Fruit fly (Drosophila melanogaster) whole organism, pupa: ENCODE data around the gene CG4849.
A peak's percentile ranks its signal among the peaks of the same experiment; 100 is the strongest.

Experiments
- CG10348 ChIP-seq: fragments of 200-800 bp; sonication (Bioruptor generic); IDR thresholded peaks from 2 replicates; pipeline ENCODE4 v1.3.6; 2022; ENCODE audit warnings: missing biosample characterization, missing genetic modification characterization
- CG12605 ChIP-seq: fragments of 200-800 bp; sonication (Bioruptor generic); IDR thresholded peaks from 2 replicates; pipeline ENCODE4 v1.3.6; 2022; ENCODE audit warnings: missing biosample characterization, missing genetic modification characterization
- CG13204 ChIP-seq: fragments of 200-800 bp; sonication (Bioruptor generic); optimal IDR thresholded peaks from 2 replicates; lab custom pipeline; 2018; ENCODE audit warnings: missing biosample characterization, mild to moderate bottlenecking, missing genetic modification characterization, moderate library complexity
- CG14655 ChIP-seq: fragments of 200-800 bp; sonication (Bioruptor generic); optimal IDR thresholded peaks from 3 replicates; lab custom pipeline; 2017; ENCODE audit warnings: mild to moderate bottlenecking, missing biosample characterization, missing genetic modification reagents, missing genetic modification characterization
- CG15710 ChIP-seq: fragments of 200-800 bp; sonication (Bioruptor generic); optimal IDR thresholded peaks from 2 replicates; lab custom pipeline; 2018; ENCODE audit warnings: missing biosample characterization, mild to moderate bottlenecking, missing genetic modification characterization, moderate library complexity
- CG17806 ChIP-seq: fragments of 200-800 bp; sonication (Bioruptor generic); optimal IDR thresholded peaks from 2 replicates; lab custom pipeline; 2018; ENCODE audit warnings: missing biosample characterization, mild to moderate bottlenecking, missing genetic modification characterization, moderate library complexity
- CG32121 ChIP-seq: fragments of 200-800 bp; sonication (Bioruptor generic); IDR thresholded peaks from 2 replicates; pipeline ENCODE4 v1.3.6; 2022; ENCODE audit warnings: missing biosample characterization, missing genetic modification characterization
- CG34367 ChIP-seq: fragments of 200-800 bp; sonication (Bioruptor generic); optimal IDR thresholded peaks from 2 replicates; lab custom pipeline; 2018; ENCODE audit warnings: missing biosample characterization, mild to moderate bottlenecking, missing genetic modification characterization
- CG4496 ChIP-seq: fragments of 200-800 bp; sonication (Bioruptor generic); IDR thresholded peaks from 3 replicates; pipeline ENCODE4 v1.3.6; 2022; ENCODE audit warnings: missing biosample characterization, missing genetic modification characterization
- CG8159 ChIP-seq: fragments of 200-800 bp; sonication (Bioruptor generic); optimal IDR thresholded peaks from 3 replicates; lab custom pipeline; 2018; ENCODE audit warnings: missing biosample characterization, mild to moderate bottlenecking, missing genetic modification characterization, moderate library complexity
- CG8301 ChIP-seq: fragments of 200-800 bp; sonication (Bioruptor generic); optimal IDR thresholded peaks from 2 replicates; lab custom pipeline; 2018; ENCODE audit warnings: missing biosample characterization, mild to moderate bottlenecking, missing genetic modification characterization
- CG9948 ChIP-seq: fragments of 200-800 bp; sonication (Bioruptor generic); optimal IDR thresholded peaks from 2 replicates; lab custom pipeline; 2018; ENCODE audit warnings: missing biosample characterization, mild to moderate bottlenecking, missing genetic modification characterization, moderate library complexity
- D1 ChIP-seq: fragments of 200-800 bp; sonication (Bioruptor generic); optimal IDR thresholded peaks from 2 replicates; lab custom pipeline; 2018; ENCODE audit warnings: missing biosample characterization, mild to moderate bottlenecking, missing genetic modification characterization, moderate library complexity
- EcR ChIP-seq: fragments of 200-800 bp; sonication (Bioruptor generic); optimal IDR thresholded peaks from 3 replicates; lab custom pipeline; 2019; ENCODE audit warnings: missing biosample characterization, missing genetic modification characterization, mild to moderate bottlenecking, moderate library complexity, missing genetic modification reagents
- Ets98B ChIP-seq: fragments of 200-800 bp; sonication (Bioruptor generic); IDR thresholded peaks from 2 replicates; pipeline ENCODE4 v1.3.6; 2022; ENCODE audit warnings: missing biosample characterization, missing genetic modification characterization
- Pif1A ChIP-seq: fragments of 200-800 bp; sonication (Bioruptor generic); optimal IDR thresholded peaks from 3 replicates; lab custom pipeline; 2016; ENCODE audit warnings: missing biosample characterization, missing genetic modification characterization
- Pif1B ChIP-seq: fragments of 200-800 bp; sonication (Bioruptor generic); optimal IDR thresholded peaks from 3 replicates; lab custom pipeline; 2016; ENCODE audit warnings: missing biosample characterization, missing genetic modification characterization
- Snoo ChIP-seq: fragments of 200-800 bp; sonication (Bioruptor generic); optimal IDR thresholded peaks from 3 replicates; lab custom pipeline; 2017; ENCODE audit warnings: missing biosample characterization, mild to moderate bottlenecking, missing genetic modification characterization, inconsistent platforms
- fd96Ca ChIP-seq: fragments of 200-800 bp; sonication (Bioruptor generic); IDR thresholded peaks from 3 replicates; pipeline ENCODE4 v1.3.6; 2022; ENCODE audit warnings: missing biosample characterization, missing genetic modification characterization
- gl ChIP-seq: fragments of 200-800 bp; sonication (Bioruptor generic); optimal IDR thresholded peaks from 2 replicates; lab custom pipeline; 2018; ENCODE audit warnings: missing biosample characterization, mild to moderate bottlenecking, missing genetic modification characterization
- rn ChIP-seq: fragments of 200-800 bp; sonication (Bioruptor generic); IDR thresholded peaks from 2 replicates; pipeline ENCODE4 v1.3.6; 2022; ENCODE audit warnings: missing biosample characterization, missing genetic modification characterization

Gene CG4849

DNA sequence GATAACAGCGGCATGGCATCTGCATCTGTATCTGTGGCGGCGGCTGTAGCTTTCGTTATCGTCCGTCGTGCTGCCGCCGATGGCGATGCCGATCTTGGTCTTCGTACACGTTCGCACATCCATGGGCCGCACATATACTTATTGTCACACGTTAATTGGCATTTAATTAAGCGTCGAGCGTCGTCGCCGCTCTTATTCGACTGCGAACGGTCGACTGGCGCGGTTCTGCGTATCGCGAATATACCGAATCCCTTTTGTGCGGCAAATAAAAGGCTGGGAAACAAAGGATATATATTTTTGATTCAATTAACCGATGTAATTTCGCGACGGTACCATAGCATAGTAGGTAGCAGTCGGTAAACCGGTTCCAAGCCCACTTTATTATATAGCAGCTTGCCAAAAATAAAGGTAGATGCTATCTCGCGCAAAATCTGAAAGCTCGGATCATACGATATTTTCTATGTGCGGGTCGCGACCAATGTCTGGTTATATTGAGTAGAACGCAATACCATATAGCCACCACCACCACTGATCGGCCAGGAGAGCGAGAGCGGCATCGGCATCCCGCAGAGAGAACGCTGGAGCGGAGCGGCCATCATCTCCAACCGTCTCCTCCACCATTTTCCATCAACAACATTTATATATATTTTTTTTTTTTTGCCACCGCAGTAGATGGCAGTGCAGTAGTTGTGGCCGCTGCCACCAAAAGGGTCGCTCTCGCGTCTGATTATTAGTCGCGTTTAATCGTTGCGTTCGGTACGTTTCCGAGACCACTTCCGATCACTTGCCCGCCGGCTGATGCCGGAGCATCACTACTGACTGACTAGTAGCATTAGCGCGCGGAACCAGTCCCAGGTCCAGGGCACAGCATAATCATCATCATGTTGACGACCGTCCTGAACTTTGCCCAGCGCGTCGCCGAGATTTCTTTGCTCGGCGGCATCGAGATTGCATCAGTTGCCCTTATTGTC, 37.9 kb upstream of the CG4849 start, which contains the start of gene mino:
TSS of gene mino (plus strand) at position 192 of the 971 bp plus-strand sequence.
- no peak for TF ChIP-seq CG15710 (tag; lab: Kevin White, UChicago)
- no peak for TF ChIP-seq rn
- no peak for TF ChIP-seq CG34367
- TF ChIP-seq CG10348 (GFP tag; lab: Robert Waterston, UW): no peak
- no peak for TF ChIP-seq fd96Ca (GFP tag; lab: Robert Waterston, UW)
- peak; percentile 27 for TF ChIP-seq Pif1A (GFP tag; lab: Kevin White, UChicago)
- no peak for TF ChIP-seq EcR (GFP tag; lab: Kevin White, UChicago)
- TF ChIP-seq CG4496 (GFP tag; lab: Robert Waterston, UW): no peak
- TF ChIP-seq Pif1B (GFP tag; lab: Kevin White, UChicago): peak; percentile 23
- TF ChIP-seq gl: peak; percentile 79
- peak; percentile 45; the same call in 1 of the 2 replicates for TF ChIP-seq CG32121 (GFP tag; lab: Robert Waterston, UW)
- TF ChIP-seq Ets98B: peak; percentile 25; the same call in 1 of the 2 replicates
- no peak for TF ChIP-seq D1 (tag; lab: Kevin White, UChicago)
- no peak for TF ChIP-seq CG9948 (tag; lab: Kevin White, UChicago)
- TF ChIP-seq CG8159 (tag; lab: Kevin White, UChicago): no peak
- TF ChIP-seq CG13204 (GFP tag; lab: Kevin White, UChicago): peak; percentile 95
- no peak for TF ChIP-seq CG8301 (tag; lab: Kevin White, UChicago)
- no peak for TF ChIP-seq CG17806 (tag; lab: Kevin White, UChicago)
- TF ChIP-seq Snoo: no peak
- no peak for TF ChIP-seq CG14655 (GFP tag; lab: Kevin White, UChicago)
- peak; percentile 28 for TF ChIP-seq CG12605 (GFP tag; lab: Robert Waterston, UW)

DNA sequence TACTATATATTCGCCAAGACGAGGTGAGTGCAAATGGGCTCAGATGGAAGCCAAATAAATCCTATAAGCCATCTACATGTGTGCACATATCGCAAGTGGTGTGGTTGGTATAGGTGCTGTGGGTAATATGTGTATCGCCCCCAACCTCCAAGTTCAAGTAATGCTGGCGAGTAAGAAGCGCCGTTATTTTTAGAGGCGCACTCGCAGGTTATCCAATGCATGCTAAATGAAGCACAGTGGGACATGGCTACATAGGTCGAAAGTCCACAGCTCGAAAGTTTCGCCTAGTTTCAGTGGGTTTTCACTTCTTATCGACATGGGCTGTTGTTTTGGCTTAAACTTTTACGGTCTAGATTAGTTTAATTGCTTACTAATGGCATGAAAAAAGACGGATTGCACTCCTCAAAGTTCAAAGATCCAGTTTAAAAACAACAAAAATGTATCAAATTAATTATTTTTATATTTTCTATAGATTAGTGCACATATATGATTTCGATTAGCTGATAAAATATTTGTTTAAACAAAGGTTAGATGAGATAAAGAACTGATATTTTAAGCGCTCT, 37.2 kb upstream of the CG4849 start:
- TF ChIP-seq CG10348 (GFP tag; lab: Robert Waterston, UW) (no peak), CG17806 (tag; lab: Kevin White, UChicago) (no peak), CG4496 (GFP tag; lab: Robert Waterston, UW) (peak; percentile 6; the same call in 1 of the 3 replicates), rn (0 out of 2 replicates have a peak, but pooled peaks have one; percentile 24), D1 (tag; lab: Kevin White, UChicago) (no peak), CG8301 (tag; lab: Kevin White, UChicago) (peak; percentile 5), CG14655 (GFP tag; lab: Kevin White, UChicago) (peak; percentile 42), CG13204 (GFP tag; lab: Kevin White, UChicago) (no peak), Pif1A (GFP tag; lab: Kevin White, UChicago) (no peak), EcR (GFP tag; lab: Kevin White, UChicago) (peak; percentile 42), CG12605 (GFP tag; lab: Robert Waterston, UW) (no peak), CG32121 (GFP tag; lab: Robert Waterston, UW) (no peak; the same call in 1 of the 2 replicates), CG34367 (no peak), Ets98B (no peak; the same call in 1 of the 2 replicates), gl (no peak), CG15710 (tag; lab: Kevin White, UChicago) (peak; percentile 10), CG8159 (tag; lab: Kevin White, UChicago) (peak; percentile 44), CG9948 (tag; lab: Kevin White, UChicago) (no peak), fd96Ca (GFP tag; lab: Robert Waterston, UW) (no peak), Snoo (no peak), Pif1B (GFP tag; lab: Kevin White, UChicago) (no peak)

DNA sequence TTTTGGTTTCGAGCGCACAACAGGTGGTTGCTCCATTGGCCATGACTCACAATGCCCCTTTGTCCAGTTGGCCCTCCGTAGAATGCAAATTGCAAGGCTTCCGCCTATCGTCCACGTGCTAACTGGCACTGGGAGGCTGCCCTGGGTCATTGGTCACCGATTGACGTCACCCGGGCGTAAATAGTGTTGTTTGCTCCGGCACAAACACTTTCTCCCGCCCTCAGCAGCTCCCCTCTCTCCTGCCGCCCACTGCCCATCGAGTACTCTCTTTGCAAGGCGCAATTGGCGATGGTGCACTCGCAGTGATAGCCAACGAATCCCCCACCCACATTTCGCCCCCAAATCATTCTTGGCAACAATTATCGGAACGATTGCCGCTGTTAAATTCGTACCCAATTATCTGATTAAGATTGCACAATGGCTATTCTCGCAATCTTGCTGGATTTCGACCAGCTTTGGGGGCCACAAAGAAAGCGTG, 36.4 kb upstream of the CG4849 start:
- TF ChIP-seq Snoo (no peak), CG8159 (tag; lab: Kevin White, UChicago) (no peak), CG17806 (tag; lab: Kevin White, UChicago) (no peak), EcR (GFP tag; lab: Kevin White, UChicago) (peak; percentile 62), gl (no peak)

DNA sequence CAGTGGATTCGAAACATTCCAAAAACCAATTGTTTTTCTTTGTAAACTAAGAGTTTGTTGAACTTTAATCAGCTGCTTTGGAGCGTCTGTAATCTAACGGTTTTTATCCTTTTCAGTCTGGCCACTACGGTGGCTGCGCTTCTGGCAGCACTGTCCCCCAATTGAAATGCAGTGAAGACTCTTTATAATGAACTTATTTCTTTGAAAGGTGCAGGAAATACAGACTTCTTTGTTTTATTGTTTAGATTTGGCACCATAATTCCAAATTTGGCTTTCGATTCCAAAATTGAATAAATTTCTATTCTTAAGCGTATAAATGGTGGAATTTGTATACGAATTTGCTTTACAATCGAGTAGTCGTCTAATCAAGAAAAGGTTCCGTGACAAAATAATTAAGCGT, 35.1 kb upstream of the CG4849 start, which contains the start of gene nenya:
TSS of gene nenya (minus strand) at position 35 of the 400 bp plus-strand sequence.
- TF ChIP-seq CG14655 (GFP tag; lab: Kevin White, UChicago) (no peak), EcR (GFP tag; lab: Kevin White, UChicago) (peak; percentile 60)

DNA sequence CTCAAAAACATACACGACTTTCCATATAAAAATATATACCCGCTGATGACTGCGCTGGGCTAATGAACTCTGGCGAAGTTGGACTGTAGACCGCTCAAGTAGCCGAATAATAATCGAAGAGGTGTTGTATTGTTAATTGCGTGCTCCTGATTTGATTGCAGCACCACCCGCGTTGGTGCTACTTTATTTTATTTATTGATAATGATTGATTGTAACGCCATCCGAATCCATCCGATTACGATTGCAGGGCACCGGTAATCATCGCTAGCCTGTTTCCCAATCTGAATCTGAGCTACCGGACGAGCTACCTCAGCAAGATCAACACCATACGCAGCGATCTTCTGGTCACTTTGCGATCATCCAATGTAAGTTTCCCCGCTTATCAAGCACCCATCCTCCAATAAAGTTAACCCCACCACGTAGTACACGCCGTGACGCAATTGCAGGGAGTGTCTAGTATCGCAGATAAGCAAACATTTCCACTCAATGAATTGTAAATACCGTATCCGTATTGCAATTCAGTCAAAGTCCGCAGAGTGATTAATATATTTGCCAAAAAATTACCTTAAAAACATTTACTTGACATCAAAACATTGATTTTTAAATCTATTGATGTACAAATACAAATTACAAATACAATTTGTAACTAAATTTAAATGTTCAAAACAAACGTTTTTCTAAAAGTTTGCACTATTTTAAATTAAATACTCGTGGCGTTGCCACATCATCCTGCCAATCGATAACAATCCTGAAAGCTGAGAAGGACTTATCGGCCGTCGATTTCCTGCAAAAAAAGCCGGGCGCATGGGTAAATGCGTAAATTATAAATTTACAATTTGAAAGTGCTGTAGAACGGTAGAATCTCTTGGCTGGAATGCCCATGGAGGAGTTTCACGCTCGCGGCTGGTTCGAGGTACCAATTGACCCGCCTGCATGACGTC, 34.0 kb upstream of the CG4849 start:
- TF ChIP-seq CG34367 (no peak), EcR (GFP tag; lab: Kevin White, UChicago) (peak; percentile 58), CG17806 (tag; lab: Kevin White, UChicago) (no peak), CG15710 (tag; lab: Kevin White, UChicago) (no peak), CG4496 (GFP tag; lab: Robert Waterston, UW) (0 out of 3 replicates have a peak, but pooled peaks have one; percentile 18), gl (peak; percentile 17), CG13204 (GFP tag; lab: Kevin White, UChicago) (no peak), Pif1B (GFP tag; lab: Kevin White, UChicago) (no peak), Snoo (no peak), Pif1A (GFP tag; lab: Kevin White, UChicago) (no peak), CG8159 (tag; lab: Kevin White, UChicago) (no peak), Ets98B (no peak), CG14655 (GFP tag; lab: Kevin White, UChicago) (no peak), CG32121 (GFP tag; lab: Robert Waterston, UW) (no peak), CG10348 (GFP tag; lab: Robert Waterston, UW) (no peak), D1 (tag; lab: Kevin White, UChicago) (no peak), fd96Ca (GFP tag; lab: Robert Waterston, UW) (no peak), CG9948 (tag; lab: Kevin White, UChicago) (no peak), rn (no peak), CG8301 (tag; lab: Kevin White, UChicago) (no peak), CG12605 (GFP tag; lab: Robert Waterston, UW) (no peak)
